Worm (Caenorhabditis elegans) whole organism, L2 larva: ENCODE data around the gene F55G1.1.

ENCODE experiments used
- C34F6.9 ChIP-seq: fragments of 150-350 bp; optimal IDR thresholded peaks from 2 replicates; lab custom pipeline; 2014; ENCODE audit warnings: missing biosample characterization, missing genetic modification characterization
- F13H6.1 ChIP-seq: sonication (generic microtip); optimal IDR thresholded peaks from 2 replicates; lab custom pipeline; 2016; ENCODE audit warnings: missing genetic modification characterization, missing compliant biosample characterization
- R02D3.7 ChIP-seq: fragments of 150-350 bp; optimal IDR thresholded peaks from 2 replicates; lab custom pipeline; 2014; ENCODE audit warnings: missing biosample characterization, missing genetic modification characterization
- Y55F3AM.14 ChIP-seq: fragments of 200-800 bp; sonication (Bioruptor generic); optimal IDR thresholded peaks from 2 replicates; lab custom pipeline; 2018; ENCODE audit warnings: mild to moderate bottlenecking, missing genetic modification characterization, missing compliant biosample characterization
- ZK546.5 ChIP-seq: sonication (generic microtip); optimal IDR thresholded peaks from 2 replicates; lab custom pipeline; 2017; ENCODE audit warnings: missing biosample characterization, missing genetic modification characterization
- alr-1 ChIP-seq: fragments of 150-350 bp; optimal IDR thresholded peaks from 2 replicates; lab custom pipeline; 2014; ENCODE audit warnings: missing biosample characterization, missing genetic modification characterization
- aly-2 ChIP-seq: fragments of 150-350 bp; optimal IDR thresholded peaks from 2 replicates; lab custom pipeline; 2014; ENCODE audit warnings: missing biosample characterization, missing genetic modification characterization
- ama-1 ChIP-seq: fragments of 150-350 bp; optimal IDR thresholded peaks from 2 replicates; lab custom pipeline; 2018; ENCODE audit warnings: inconsistent platforms
- blmp-1 ChIP-seq: sonication (generic microtip); optimal IDR thresholded peaks from 2 replicates; lab custom pipeline; 2017; ENCODE audit warnings: missing genetic modification characterization, mild to moderate bottlenecking, missing compliant biosample characterization, antibody characterized with exemption, moderate library complexity; ENCODE audit not compliant: insufficient read depth
- ceh-16 ChIP-seq: fragments of 150-350 bp; optimal IDR thresholded peaks from 2 replicates; lab custom pipeline; 2014; ENCODE audit warnings: missing biosample characterization, missing genetic modification characterization
- ceh-82 ChIP-seq: fragments of 150-350 bp; optimal IDR thresholded peaks from 2 replicates; lab custom pipeline; 2014; ENCODE audit warnings: missing biosample characterization, missing genetic modification characterization
- crh-2 ChIP-seq: sonication (generic microtip); optimal IDR thresholded peaks from 2 replicates; lab custom pipeline; 2017; ENCODE audit warnings: missing biosample characterization, missing genetic modification characterization
- dmd-4 ChIP-seq: sonication (generic microtip); optimal IDR thresholded peaks from 2 replicates; lab custom pipeline; 2017; ENCODE audit warnings: missing biosample characterization, missing genetic modification characterization
- egl-27 ChIP-seq: sonication (generic microtip); optimal IDR thresholded peaks from 3 replicates; lab custom pipeline; 2017; ENCODE audit warnings: missing biosample characterization, missing genetic modification reagents, missing genetic modification characterization
- elt-1 ChIP-seq: fragments of 150-350 bp; optimal IDR thresholded peaks from 2 replicates; lab custom pipeline; 2014; ENCODE audit warnings: missing biosample characterization, missing genetic modification characterization
- elt-3 ChIP-seq: sonication (generic microtip); optimal IDR thresholded peaks from 2 replicates; lab custom pipeline; 2017; ENCODE audit warnings: missing biosample characterization, missing genetic modification characterization
- fos-1 ChIP-seq: fragments of 150-350 bp; optimal IDR thresholded peaks from 2 replicates; lab custom pipeline; 2014; ENCODE audit warnings: missing biosample characterization, missing genetic modification characterization
- gmeb-1 ChIP-seq: fragments of 150-350 bp; optimal IDR thresholded peaks from 2 replicates; lab custom pipeline; 2014; ENCODE audit warnings: missing biosample characterization, missing genetic modification characterization
- lin-11 ChIP-seq: fragments of 150-350 bp; sonication (generic microtip); optimal IDR thresholded peaks from 2 replicates; lab custom pipeline; 2014; ENCODE audit warnings: missing biosample characterization, missing genetic modification characterization, inconsistent platforms, mixed read lengths
- lin-13 ChIP-seq: fragments of 150-350 bp; optimal IDR thresholded peaks from 2 replicates; lab custom pipeline; 2014; ENCODE audit warnings: missing biosample characterization, missing genetic modification reagents, missing genetic modification characterization
- lin-39 ChIP-seq: fragments of 150-350 bp; optimal IDR thresholded peaks from 2 replicates; lab custom pipeline; 2014; ENCODE audit warnings: missing biosample characterization, missing genetic modification reagents, missing genetic modification characterization
- lsy-2 ChIP-seq, 2 experiments: fragments of 150-350 bp in 1 of 2; sonication (generic microtip) in 1 of 2; optimal IDR thresholded peaks; 2 replicates each; lab custom pipeline; 2014 to 2017; ENCODE audit warnings: missing biosample characterization in 2 of 2, missing genetic modification characterization in 2 of 2
- mab-5 ChIP-seq: fragments of 150-350 bp; optimal IDR thresholded peaks from 2 replicates; lab custom pipeline; 2014; ENCODE audit warnings: missing biosample characterization, missing genetic modification characterization
- mbf-1 ChIP-seq: sonication (generic microtip); optimal IDR thresholded peaks from 2 replicates; lab custom pipeline; 2017; ENCODE audit warnings: missing biosample characterization, missing genetic modification characterization
- mdl-1 ChIP-seq, 2 experiments: fragments of 150-350 bp in 1 of 2; sonication (generic microtip) in 1 of 2; optimal IDR thresholded peaks; 2 replicates each; lab custom pipeline; 2017; ENCODE audit warnings: missing biosample characterization in 2 of 2, missing genetic modification characterization in 2 of 2
- nhr-10 ChIP-seq: sonication (generic microtip); optimal IDR thresholded peaks from 2 replicates; lab custom pipeline; 2017; ENCODE audit warnings: missing biosample characterization, missing genetic modification characterization
- nhr-11 ChIP-seq: fragments of 150-350 bp; optimal IDR thresholded peaks from 2 replicates; lab custom pipeline; 2014; ENCODE audit warnings: missing biosample characterization, missing genetic modification characterization
- nhr-12 ChIP-seq: fragments of 150-350 bp; optimal IDR thresholded peaks from 2 replicates; lab custom pipeline; 2014; ENCODE audit warnings: missing biosample characterization, missing genetic modification characterization
- nhr-129 ChIP-seq: fragments of 150-350 bp; optimal IDR thresholded peaks from 2 replicates; lab custom pipeline; 2014; ENCODE audit warnings: missing biosample characterization, missing genetic modification characterization
- nhr-21 ChIP-seq: fragments of 150-350 bp; optimal IDR thresholded peaks from 2 replicates; lab custom pipeline; 2014; ENCODE audit warnings: missing biosample characterization, missing genetic modification characterization
- nhr-23 ChIP-seq: fragments of 150-350 bp; optimal IDR thresholded peaks from 2 replicates; lab custom pipeline; 2014; ENCODE audit warnings: missing biosample characterization, missing genetic modification reagents, missing genetic modification characterization
- nhr-237 ChIP-seq: fragments of 150-350 bp; optimal IDR thresholded peaks from 2 replicates; lab custom pipeline; 2014; ENCODE audit warnings: missing biosample characterization, missing genetic modification characterization
- nhr-25 ChIP-seq: fragments of 150-350 bp; sonication (generic microtip); optimal IDR thresholded peaks from 3 replicates; lab custom pipeline; 2014; ENCODE audit warnings: missing biosample characterization, missing genetic modification characterization
- nhr-6 ChIP-seq: fragments of 150-350 bp; optimal IDR thresholded peaks from 2 replicates; lab custom pipeline; 2014; ENCODE audit warnings: missing biosample characterization, missing genetic modification characterization
- nhr-77 ChIP-seq: fragments of 150-350 bp; optimal IDR thresholded peaks from 2 replicates; lab custom pipeline; 2014; ENCODE audit warnings: missing biosample characterization, missing genetic modification characterization
- peb-1 ChIP-seq: fragments of 150-350 bp; optimal IDR thresholded peaks from 2 replicates; lab custom pipeline; 2014; ENCODE audit warnings: missing biosample characterization, missing genetic modification characterization
- sem-4 ChIP-seq: fragments of 150-350 bp; optimal IDR thresholded peaks from 2 replicates; lab custom pipeline; 2014; ENCODE audit warnings: missing biosample characterization, missing genetic modification reagents, missing genetic modification characterization
- skn-1 ChIP-seq: sonication (generic microtip); optimal IDR thresholded peaks from 2 replicates; lab custom pipeline; 2017; ENCODE audit warnings: missing biosample characterization, missing genetic modification characterization
- sma-3 ChIP-seq: sonication (generic microtip); optimal IDR thresholded peaks from 2 replicates; lab custom pipeline; 2016; ENCODE audit warnings: missing genetic modification reagents, missing genetic modification characterization, missing compliant biosample characterization
- sma-9 ChIP-seq, 2 experiments: fragments of 150-350 bp in 1 of 2; sonication (generic microtip) in 1 of 2; optimal IDR thresholded peaks; 2 replicates each; lab custom pipeline; 2014 to 2016; ENCODE audit warnings: missing genetic modification characterization in 2 of 2, mild to moderate bottlenecking in 1 of 2, missing biosample characterization in 1 of 2, missing compliant biosample characterization in 1 of 2, missing genetic modification reagents in 1 of 2, moderate library complexity in 1 of 2
- snpc-4 ChIP-seq: fragments of 150-350 bp; optimal IDR thresholded peaks from 2 replicates; lab custom pipeline; 2014; ENCODE audit warnings: missing biosample characterization, missing genetic modification characterization
- unc-39 ChIP-seq: fragments of 150-350 bp; optimal IDR thresholded peaks from 2 replicates; lab custom pipeline; 2014; ENCODE audit warnings: missing biosample characterization, missing genetic modification characterization
- unc-55 ChIP-seq: fragments of 150-350 bp; sonication (generic microtip); optimal IDR thresholded peaks from 3 replicates; lab custom pipeline; 2014; ENCODE audit warnings: missing biosample characterization, missing genetic modification reagents, missing genetic modification characterization
- unc-62 ChIP-seq: fragments of 150-350 bp; optimal IDR thresholded peaks from 2 replicates; lab custom pipeline; 2014; ENCODE audit warnings: missing biosample characterization, missing genetic modification reagents, missing genetic modification characterization
- zag-1 ChIP-seq: fragments of 150-350 bp; optimal IDR thresholded peaks from 2 replicates; lab custom pipeline; 2014; ENCODE audit warnings: missing biosample characterization, missing genetic modification characterization
- ztf-1 ChIP-seq: fragments of 200-800 bp; sonication (Bioruptor generic); conservative IDR thresholded peaks from 2 replicates; pipeline ENCODE4 v1.3.6; 2022; ENCODE audit warnings: missing genetic modification characterization, missing compliant biosample characterization
- ztf-11 ChIP-seq: sonication (generic microtip); optimal IDR thresholded peaks from 2 replicates; lab custom pipeline; 2017; ENCODE audit warnings: missing biosample characterization, missing genetic modification characterization
- ztf-4 ChIP-seq: fragments of 150-350 bp; optimal IDR thresholded peaks from 2 replicates; lab custom pipeline; 2014; ENCODE audit warnings: missing biosample characterization, missing genetic modification characterization

F55G1.1 gene

ce11 chrIV:7507841-7508509 lies 16.4 kb downstream of the F55G1.1 start, which contains the start of the genes vdac-1 and R05G6.5:
TSS of gene vdac-1 (minus strand) at chrIV:7507891.
TSS of gene R05G6.5 (plus strand) at chrIV:7508367.
- no peak for TF ChIP-seq nhr-23 (tag; lab: Kevin White, UChicago)
- TF ChIP-seq lsy-2 (tag; optimal IDR thresholded peaks at IDR 0.05; lab: Kevin White, UChicago): peak; percentile 49 to 86
- TF ChIP-seq skn-1 (tag; lab: Kevin White, UChicago): no peak
- TF ChIP-seq ztf-11: no peak
- peak; percentile 16 to 61 for TF ChIP-seq mdl-1 (tag; optimal IDR thresholded peaks at IDR 0.05; lab: Kevin White, UChicago)
- TF ChIP-seq egl-27 (tag; lab: Kevin White, UChicago): peak; percentile 42
- TF ChIP-seq unc-62 (GFP tag; lab: Kevin White, UChicago): no peak
- no peak for TF ChIP-seq nhr-12 (tag; lab: Kevin White, UChicago)
- TF ChIP-seq ceh-16: peak; percentile 27
- peak; percentile 59 for TF ChIP-seq sma-9 (GFP tag; optimal IDR thresholded peaks at IDR 0.05; lab: Kevin White, UChicago)
- TF ChIP-seq sma-9 (tag; optimal IDR thresholded peaks at IDR 0.05; lab: Kevin White, UChicago): no peak
- TF ChIP-seq crh-2 (tag; lab: Kevin White, UChicago): peak; percentile 92
- TF ChIP-seq nhr-11 (tag; lab: Kevin White, UChicago): no peak
- no peak for TF ChIP-seq peb-1 (tag; lab: Kevin White, UChicago)
- TF ChIP-seq ztf-1 (GFP tag; lab: Robert Waterston, UW): no peak
- no peak for TF ChIP-seq lin-39 (tag; lab: Kevin White, UChicago)
- no peak for TF ChIP-seq alr-1 (tag; lab: Kevin White, UChicago)
- no peak for TF ChIP-seq aly-2 (tag; lab: Kevin White, UChicago)
- TF ChIP-seq F13H6.1 (tag; lab: Kevin White, UChicago): peak; percentile 81
- peak; percentile 86 for TF ChIP-seq sma-3 (GFP tag; lab: Kevin White, UChicago)
- peak; percentile 88 for TF ChIP-seq fos-1 (tag; lab: Kevin White, UChicago)
- TF ChIP-seq lin-11: peak; percentile 57
- TF ChIP-seq nhr-237 (tag; lab: Kevin White, UChicago): no peak
- TF ChIP-seq nhr-10 (tag; lab: Kevin White, UChicago): no peak
- peak; percentile 80 for TF ChIP-seq ama-1 (lab: Kevin White, UChicago)
- TF ChIP-seq ZK546.5 (tag; lab: Kevin White, UChicago): no peak
- peak; percentile 89 for TF ChIP-seq gmeb-1 (tag; lab: Kevin White, UChicago)
- TF ChIP-seq snpc-4: peak; percentile 44
- peak; percentile 80 for TF ChIP-seq lin-13
- TF ChIP-seq ztf-4: peak; percentile 51
- peak; percentile 57 for TF ChIP-seq blmp-1 (tag; lab: Kevin White, UChicago)
- TF ChIP-seq dmd-4 (tag; lab: Kevin White, UChicago): no peak
- TF ChIP-seq nhr-21 (tag; lab: Kevin White, UChicago): peak; percentile 74
- no peak for TF ChIP-seq elt-3 (tag; lab: Kevin White, UChicago)
- TF ChIP-seq nhr-77 (tag; lab: Kevin White, UChicago): no peak
- peak; percentile 77 for TF ChIP-seq nhr-25 (tag; lab: Kevin White, UChicago)
- TF ChIP-seq nhr-129 (tag; lab: Kevin White, UChicago): peak; percentile 87
- peak; percentile 25 for TF ChIP-seq nhr-6 (tag; lab: Kevin White, UChicago)
- TF ChIP-seq sem-4: peak; percentile 42
- no peak for TF ChIP-seq R02D3.7 (tag; lab: Kevin White, UChicago)
- peak; percentile 85 for TF ChIP-seq unc-55
- no peak for TF ChIP-seq mbf-1
- TF ChIP-seq zag-1 (tag; lab: Kevin White, UChicago): peak; percentile 70
- TF ChIP-seq mab-5: no peak
- TF ChIP-seq C34F6.9 (tag; lab: Kevin White, UChicago): peak; percentile 77
- no peak for TF ChIP-seq ceh-82 (tag; lab: Kevin White, UChicago)
- TF ChIP-seq elt-1: no peak
- no peak for TF ChIP-seq unc-39 (tag; lab: Kevin White, UChicago)
- no peak for TF ChIP-seq Y55F3AM.14 (GFP tag; lab: Kevin White, UChicago)
